Worm (Caenorhabditis elegans) whole organism, young adult: Measurements from ENCODE around the gene nhr-166.

Experiments
- F55B11.4 ChIP-seq: sonication (generic microtip); optimal IDR thresholded peaks from 2 replicates; lab custom pipeline; 2016; ENCODE audit warnings: missing compliant biosample characterization, missing genetic modification characterization, borderline replicate concordance; ENCODE audit not compliant: insufficient read depth
- unc-130 ChIP-seq: sonication (generic microtip); optimal IDR thresholded peaks from 2 replicates; lab custom pipeline; 2016; ENCODE audit warnings: missing genetic modification reagents, missing genetic modification characterization, missing compliant biosample characterization

- TF ChIP-seq F55B11.4 (no peak), unc-130 (GFP tag; lab: Kevin White, UChicago) (no peak)
Measured at ce11 chrII:3896920-3897319, 16.9 kb downstream of the nhr-166 start.
